Fruit fly (Drosophila melanogaster) whole organism, embryonic: Measurements from ENCODE around the gene CG12448.
A peak's percentile ranks its signal among the peaks of the same experiment; 100 is the strongest.

Experiments
- Bdp1 ChIP-seq: fragments of 200-800 bp; sonication (Bioruptor generic); optimal IDR thresholded peaks from 3 replicates; lab custom pipeline; 2016; ENCODE audit warnings: missing biosample characterization, missing genetic modification characterization
- CG11504 ChIP-seq: fragments of 200-800 bp; sonication (Bioruptor generic); optimal IDR thresholded peaks from 3 replicates; lab custom pipeline; 2019; ENCODE audit warnings: missing biosample characterization, mild to moderate bottlenecking, missing genetic modification characterization, moderate library complexity
- CG11696 ChIP-seq: fragments of 200-800 bp; sonication (Bioruptor generic); IDR thresholded peaks from 2 replicates; pipeline ENCODE4 v1.3.6; 2022; ENCODE audit warnings: missing biosample characterization, missing genetic modification characterization
- CG12071 ChIP-seq: fragments of 200-800 bp; sonication (Bioruptor generic); optimal IDR thresholded peaks from 3 replicates; lab custom pipeline; 2018; ENCODE audit warnings: missing biosample characterization, mild to moderate bottlenecking, missing genetic modification characterization
- CG15696 ChIP-seq: fragments of 200-800 bp; sonication (Bioruptor generic); optimal IDR thresholded peaks from 2 replicates; lab custom pipeline; 2019; ENCODE audit warnings: missing biosample characterization, mild to moderate bottlenecking, missing genetic modification characterization, moderate library complexity
- CG1832 ChIP-seq: fragments of 200-800 bp; sonication (Bioruptor generic); optimal IDR thresholded peaks from 2 replicates; lab custom pipeline; 2017; ENCODE audit warnings: missing biosample characterization, mild to moderate bottlenecking, missing genetic modification characterization, inconsistent platforms
- CG18476 ChIP-seq: fragments of 200-800 bp; sonication (Bioruptor generic); optimal IDR thresholded peaks from 2 replicates; lab custom pipeline; 2016; ENCODE audit warnings: missing biosample characterization, mild to moderate bottlenecking, missing genetic modification characterization
- CG2120 ChIP-seq: fragments of 200-800 bp; sonication (Bioruptor generic); optimal IDR thresholded peaks from 3 replicates; lab custom pipeline; 2016; ENCODE audit warnings: missing biosample characterization, missing genetic modification characterization
- CG2875 ChIP-seq: fragments of 200-800 bp; sonication (Bioruptor generic); optimal IDR thresholded peaks from 2 replicates; lab custom pipeline; 2017; ENCODE audit warnings: missing biosample characterization, mild to moderate bottlenecking, missing genetic modification characterization, missing genetic modification reagents
- CG30403 ChIP-seq: fragments of 200-800 bp; sonication (Bioruptor generic); optimal IDR thresholded peaks from 3 replicates; lab custom pipeline; 2016; ENCODE audit warnings: missing biosample characterization, missing genetic modification characterization
- CG31365 ChIP-seq: fragments of 200-800 bp; sonication (Bioruptor generic); optimal IDR thresholded peaks from 2 replicates; lab custom pipeline; 2018; ENCODE audit warnings: missing biosample characterization, mild to moderate bottlenecking, missing genetic modification characterization
- CG6175 ChIP-seq: fragments of 200-800 bp; sonication (Bioruptor generic); IDR thresholded peaks from 3 replicates; pipeline ENCODE4 v1.3.6; 2022; ENCODE audit warnings: missing biosample characterization, missing genetic modification characterization
- CG6689 ChIP-seq: fragments of 200-800 bp; sonication (Bioruptor generic); IDR thresholded peaks from 2 replicates; pipeline ENCODE4 v1.3.6; 2022; ENCODE audit warnings: missing biosample characterization, missing genetic modification characterization
- CG7556 ChIP-seq: fragments of 200-800 bp; sonication (Bioruptor generic); optimal IDR thresholded peaks from 2 replicates; lab custom pipeline; 2017; ENCODE audit warnings: missing biosample characterization, mild to moderate bottlenecking, missing genetic modification characterization
- CG8281 ChIP-seq: fragments of 200-800 bp; sonication (Bioruptor generic); optimal IDR thresholded peaks from 2 replicates; lab custom pipeline; 2018; ENCODE audit warnings: missing biosample characterization, mild to moderate bottlenecking, missing genetic modification characterization, moderate library complexity
- CG8359 ChIP-seq: fragments of 200-800 bp; sonication (Bioruptor generic); optimal IDR thresholded peaks from 2 replicates; lab custom pipeline; 2017; ENCODE audit warnings: missing biosample characterization, mild to moderate bottlenecking, missing genetic modification characterization, borderline replicate concordance
- CG9932 ChIP-seq: fragments of 200-800 bp; sonication (Bioruptor generic); IDR thresholded peaks from 2 replicates; pipeline ENCODE4 v1.3.6; 2022; ENCODE audit warnings: missing biosample characterization, missing genetic modification characterization
- CrebB ChIP-seq: fragments of 200-800 bp; sonication (Bioruptor generic); optimal IDR thresholded peaks from 3 replicates; lab custom pipeline; 2018; ENCODE audit warnings: missing biosample characterization, mild to moderate bottlenecking, missing genetic modification characterization
- D ChIP-seq, 2 experiments: fragments of 200-800 bp in 1 of 2; fragments of >200 bp in 1 of 2; sonication (Bioruptor generic) in 1 of 2; optimal IDR thresholded peaks; 2 replicates in 1 of 2; 3 replicates in 1 of 2; lab custom pipeline; 2017; ENCODE audit warnings: mild to moderate bottlenecking in 1 of 2, missing biosample characterization in 1 of 2, missing genetic modification characterization in 1 of 2, missing genetic modification reagents in 1 of 2
- Dref ChIP-seq: fragments of 200-800 bp; sonication (Bioruptor generic); IDR thresholded peaks from 2 replicates; pipeline ENCODE4 v1.3.6; 2022; ENCODE audit warnings: missing biosample characterization, missing genetic modification characterization
- Eip74EF ChIP-seq, 2 experiments: fragments of 200-800 bp in 1 of 2; fragments of >200 bp in 1 of 2; sonication (Bioruptor generic) in 1 of 2; optimal IDR thresholded peaks; 2 replicates each; lab custom pipeline; 2017 to 2019; ENCODE audit warnings: missing biosample characterization in 2 of 2, missing genetic modification characterization in 2 of 2, mild to moderate bottlenecking in 1 of 2, moderate library complexity in 1 of 2
- HLH3B ChIP-seq: fragments of 200-800 bp; sonication (Bioruptor generic); IDR thresholded peaks from 2 replicates; pipeline ENCODE4 v1.3.6; 2022; ENCODE audit warnings: missing biosample characterization, missing genetic modification characterization
- HmgD ChIP-seq: fragments of 200-800 bp; sonication (Bioruptor generic); optimal IDR thresholded peaks from 3 replicates; lab custom pipeline; 2016; ENCODE audit warnings: missing biosample characterization, missing genetic modification characterization
- Hr39 ChIP-seq: fragments of >200 bp; optimal IDR thresholded peaks from 2 replicates; lab custom pipeline; 2017
- Hr51 ChIP-seq, 2 experiments: fragments of 200-800 bp; sonication (Bioruptor generic); optimal IDR thresholded peaks; 2 replicates in 1 of 2; 3 replicates in 1 of 2; lab custom pipeline; 2016 to 2018; ENCODE audit warnings: missing biosample characterization in 2 of 2, missing genetic modification characterization in 2 of 2, mild to moderate bottlenecking in 1 of 2, moderate library complexity in 1 of 2
- Lhr ChIP-seq: fragments of 200-800 bp; sonication (Bioruptor generic); optimal IDR thresholded peaks from 3 replicates; lab custom pipeline; 2017; ENCODE audit warnings: mild to moderate bottlenecking, missing biosample characterization, missing genetic modification reagents, missing genetic modification characterization
- Oli ChIP-seq: fragments of 200-800 bp; sonication (Bioruptor generic); optimal IDR thresholded peaks from 2 replicates; lab custom pipeline; 2018; ENCODE audit warnings: missing biosample characterization, mild to moderate bottlenecking, missing genetic modification characterization, moderate library complexity
- Pdp1 ChIP-seq, 2 experiments: fragments of 200-800 bp; sonication (Bioruptor generic); optimal IDR thresholded peaks; 3 replicates each; lab custom pipeline; 2016; ENCODE audit warnings: missing biosample characterization in 2 of 2, missing genetic modification characterization in 2 of 2, mild to moderate bottlenecking in 1 of 2, moderate library complexity in 1 of 2
- Six4 ChIP-seq: fragments of 200-800 bp; sonication (Bioruptor generic); optimal IDR thresholded peaks from 2 replicates; lab custom pipeline; 2016; ENCODE audit warnings: missing biosample characterization, missing genetic modification characterization
- YL-1 ChIP-seq: fragments of 200-800 bp; sonication (Bioruptor generic); optimal IDR thresholded peaks from 3 replicates; lab custom pipeline; 2017; ENCODE audit warnings: missing biosample characterization, mild to moderate bottlenecking, missing genetic modification characterization
- al ChIP-seq: fragments of 200-800 bp; sonication (Bioruptor generic); IDR thresholded peaks from 2 replicates; pipeline ENCODE4 v1.3.6; 2022; ENCODE audit warnings: missing biosample characterization, missing genetic modification characterization
- ara ChIP-seq: fragments of 200-800 bp; sonication (Bioruptor generic); IDR thresholded peaks from 2 replicates; pipeline ENCODE4 v1.3.6; 2022; ENCODE audit warnings: missing biosample characterization, missing genetic modification characterization
- cg ChIP-seq: fragments of 200-800 bp; sonication (Bioruptor generic); optimal IDR thresholded peaks from 3 replicates; lab custom pipeline; 2019; ENCODE audit warnings: missing biosample characterization, mild to moderate bottlenecking, missing genetic modification characterization, moderate library complexity
- dan ChIP-seq: fragments of 200-800 bp; sonication (Bioruptor generic); IDR thresholded peaks from 2 replicates; pipeline ENCODE4 v1.3.6; 2022; ENCODE audit warnings: missing biosample characterization, missing genetic modification characterization
- emc ChIP-seq: fragments of 200-800 bp; sonication (Bioruptor generic); optimal IDR thresholded peaks from 2 replicates; lab custom pipeline; 2016; ENCODE audit warnings: missing biosample characterization, missing genetic modification characterization
- esg ChIP-seq: fragments of 200-800 bp; sonication (Bioruptor generic); conservative IDR thresholded peaks from 2 replicates; pipeline ENCODE4 v1.3.6; 2022; ENCODE audit warnings: missing biosample characterization, missing genetic modification characterization
- fd64A ChIP-seq: fragments of 200-800 bp; sonication (Bioruptor generic); optimal IDR thresholded peaks from 3 replicates; lab custom pipeline; 2018; ENCODE audit warnings: missing biosample characterization, mild to moderate bottlenecking, missing genetic modification characterization
- gce ChIP-seq: fragments of 200-800 bp; sonication (Bioruptor generic); IDR thresholded peaks from 3 replicates; pipeline ENCODE4 v1.3.6; 2022; ENCODE audit warnings: missing biosample characterization, missing genetic modification characterization
- hb ChIP-seq: fragments of 200-800 bp; sonication (Bioruptor generic); IDR thresholded peaks from 3 replicates; pipeline ENCODE4 v1.3.6; 2022; ENCODE audit warnings: missing biosample characterization, missing genetic modification characterization; ENCODE audit not compliant: partially characterized antibody
- jumu ChIP-seq: fragments of 200-800 bp; sonication (Bioruptor generic); optimal IDR thresholded peaks from 3 replicates; lab custom pipeline; 2016; ENCODE audit warnings: missing biosample characterization, missing genetic modification characterization
- lmd ChIP-seq: fragments of 200-800 bp; sonication (Bioruptor generic); IDR thresholded peaks from 2 replicates; pipeline ENCODE4 v1.3.6; 2022; ENCODE audit warnings: missing biosample characterization, missing genetic modification characterization
- nmo ChIP-seq: fragments of 200-800 bp; sonication (Bioruptor generic); optimal IDR thresholded peaks from 2 replicates; lab custom pipeline; 2018; ENCODE audit warnings: missing biosample characterization, mild to moderate bottlenecking, missing genetic modification characterization, moderate library complexity
- oc ChIP-seq: fragments of 200-800 bp; sonication (Bioruptor generic); optimal IDR thresholded peaks from 2 replicates; lab custom pipeline; 2018; ENCODE audit warnings: missing biosample characterization, mild to moderate bottlenecking, missing genetic modification characterization, moderate library complexity
- onecut ChIP-seq: fragments of 200-800 bp; sonication (Bioruptor generic); IDR thresholded peaks from 2 replicates; pipeline ENCODE4 v1.3.6; 2022; ENCODE audit warnings: missing biosample characterization, missing genetic modification characterization
- pan ChIP-seq, 4 experiments: fragments of >200 bp in 3 of 4; fragments of 200-800 bp in 1 of 4; sonication (Bioruptor generic) in 1 of 4; optimal IDR thresholded peaks in 3 of 4; IDR thresholded peaks in 1 of 4; 2 replicates each; pipeline versions ENCODE4 v1.3.6 to Lab custom; 2017 to 2022; ENCODE audit warnings: missing biosample characterization in 2 of 4, missing genetic modification characterization in 2 of 4, mixed read lengths in 1 of 4
- sd ChIP-seq: fragments of 200-800 bp; sonication (Bioruptor generic); optimal IDR thresholded peaks from 3 replicates; lab custom pipeline; 2018; ENCODE audit warnings: missing biosample characterization, mild to moderate bottlenecking, missing genetic modification characterization, moderate library complexity
- sens-2 ChIP-seq: fragments of 200-800 bp; sonication (Bioruptor generic); IDR thresholded peaks from 2 replicates; pipeline ENCODE4 v1.3.6; 2022; ENCODE audit warnings: missing biosample characterization, missing genetic modification characterization
- so ChIP-seq: fragments of 200-800 bp; sonication (Bioruptor generic); IDR thresholded peaks from 3 replicates; pipeline ENCODE4 v1.3.6; 2022; ENCODE audit warnings: missing biosample characterization, missing genetic modification characterization
- wdn ChIP-seq: fragments of 200-800 bp; sonication (Bioruptor generic); IDR thresholded peaks from 2 replicates; pipeline ENCODE4 v1.3.6; 2022; ENCODE audit warnings: missing biosample characterization, missing genetic modification characterization
- wor ChIP-seq: fragments of 200-800 bp; sonication (Bioruptor generic); IDR thresholded peaks from 2 replicates; pipeline ENCODE4 v1.3.6; 2022; ENCODE audit warnings: missing biosample characterization, missing genetic modification characterization

The CG12448 gene

dm6 chr2L:15909826-15910225 lies 31.4 kb upstream of the CG12448 start (continued):
- TF ChIP-seq CG6689 (GFP tag; lab: Robert Waterston, UW): no peak
- no peak for TF ChIP-seq lmd
- no peak for TF ChIP-seq Hr51 (GFP tag; optimal IDR thresholded peaks at IDR 0.05; lab: Kevin White, UChicago)
- TF ChIP-seq onecut (GFP tag; lab: Robert Waterston, UW): no peak; the same call in 1 of the 2 replicates
- TF ChIP-seq CG8281: no peak
- TF ChIP-seq CG7556 (GFP tag; lab: Kevin White, UChicago): no peak
- no peak for TF ChIP-seq CG1832 (GFP tag; lab: Kevin White, UChicago)
- peak; percentile 87 for TF ChIP-seq sd (tag; lab: Kevin White, UChicago)
- TF ChIP-seq CG11504 (tag; lab: Kevin White, UChicago): no peak
- TF ChIP-seq pan (optimal IDR thresholded peaks at IDR 0.05; lab: Kevin White, UChicago): no peak
- peak in 1 of 2 experiments; percentile 55 for TF ChIP-seq pan (GFP tag; optimal IDR thresholded peaks at IDR 0.05 in 1 of 2, IDR thresholded peaks at IDR 0.05 in 1 of 2)
- TF ChIP-seq CrebB: no peak
- TF ChIP-seq cg (GFP tag; lab: Kevin White, UChicago): no peak
- TF ChIP-seq gce: no peak
- TF ChIP-seq oc (tag; lab: Kevin White, UChicago): peak; percentile 73
- no peak for TF ChIP-seq CG6175 (GFP tag; lab: Robert Waterston, UW)
- TF ChIP-seq CG2875 (GFP tag; lab: Kevin White, UChicago): no peak
- TF ChIP-seq Bdp1 (GFP tag; lab: Kevin White, UChicago): no peak
- TF ChIP-seq ara: no peak
- TF ChIP-seq CG8359 (GFP tag; lab: Kevin White, UChicago): no peak
- no peak for TF ChIP-seq emc (GFP tag; lab: Kevin White, UChicago)
- peak in 1 of 2 experiments; percentile 36 for TF ChIP-seq Pdp1 (GFP tag; optimal IDR thresholded peaks at IDR 0.05; lab: Kevin White, UChicago)
- TF ChIP-seq HLH3B: no peak
- no peak for TF ChIP-seq Lhr (GFP tag; lab: Kevin White, UChicago)
- TF ChIP-seq CG12071 (GFP tag; lab: Kevin White, UChicago): peak; percentile 54
- TF ChIP-seq fd64A (GFP tag; lab: Kevin White, UChicago): no peak
- no peak for TF ChIP-seq CG31365
- TF ChIP-seq Dref (GFP tag; lab: Robert Waterston, UW): no peak
- TF ChIP-seq CG15696: no peak
- peak; percentile 62; the same call in 1 of the 3 replicates for TF ChIP-seq so (GFP tag; lab: Robert Waterston, UW)
- no peak for TF ChIP-seq sens-2
- 0 out of 2 replicates have a peak, but pooled peaks have one; percentile 26 for TF ChIP-seq CG9932
- no peak for TF ChIP-seq CG18476
- no peak for TF ChIP-seq HmgD (GFP tag; lab: Kevin White, UChicago)
- no peak for TF ChIP-seq CG30403 (GFP tag; lab: Kevin White, UChicago)
- TF ChIP-seq dan (GFP tag; lab: Robert Waterston, UW): no peak
- TF ChIP-seq YL-1 (GFP tag; lab: Kevin White, UChicago): no peak
- no peak for TF ChIP-seq wor (GFP tag; lab: Robert Waterston, UW)
- TF ChIP-seq D (optimal IDR thresholded peaks at IDR 0.05; lab: Kevin White, UChicago): no peak
- no peak for TF ChIP-seq D (GFP tag; optimal IDR thresholded peaks at IDR 0.05; lab: Kevin White, UChicago)
- TF ChIP-seq CG11696 (GFP tag; lab: Robert Waterston, UW): peak; percentile 18; the same call in 1 of the 2 replicates
- no peak for TF ChIP-seq al (GFP tag; lab: Robert Waterston, UW)
- TF ChIP-seq CG2120 (GFP tag; lab: Kevin White, UChicago): peak; percentile 23
- TF ChIP-seq Eip74EF (GFP tag; optimal IDR thresholded peaks at IDR 0.05; lab: Kevin White, UChicago): peak in 1 of 2 experiments; percentile 77
- no peak for TF ChIP-seq nmo (GFP tag; lab: Kevin White, UChicago)
- no peak for TF ChIP-seq jumu (GFP tag; lab: Kevin White, UChicago)
- TF ChIP-seq Hr39 (lab: Kevin White, UChicago): no peak
- no peak for TF ChIP-seq wdn (GFP tag; lab: Robert Waterston, UW)
- no peak for TF ChIP-seq esg
- no peak for TF ChIP-seq Six4 (GFP tag; lab: Kevin White, UChicago)
- no peak for TF ChIP-seq hb
- no peak for TF ChIP-seq Oli (tag; lab: Kevin White, UChicago)
